Fruit fly (Drosophila melanogaster): ENCODE data around the gene sds22.

Gene sds22

dm6 chr3R:17386168-17386819 lies 5.1 kb upstream of the sds22 start (continued):
- peak; percentile 31 for TF ChIP-seq CG12236 (GFP tag; optimal IDR thresholded peaks at IDR 0.05)
- TF ChIP-seq D19B (GFP tag; optimal IDR thresholded peaks at IDR 0.05), result peak; percentile 10
- peak; percentile 46 for TF ChIP-seq bab2 (GFP tag; optimal IDR thresholded peaks at IDR 0.05)
- no peak for TF ChIP-seq CG11398 (GFP tag; optimal IDR thresholded peaks at IDR 0.05)
- TF ChIP-seq tll (GFP tag; optimal IDR thresholded peaks at IDR 0.05), result no peak
- no peak for TF ChIP-seq Lpt (GFP tag; optimal IDR thresholded peaks at IDR 0.05)
- TF ChIP-seq CG30431 (GFP tag; optimal IDR thresholded peaks at IDR 0.05), result peak; percentile 42
- peak; percentile 64 for TF ChIP-seq CG12219 (GFP tag; optimal IDR thresholded peaks at IDR 0.05)
- TF ChIP-seq Gsc (GFP tag; IDR thresholded peaks at IDR 0.05), result peak; percentile 55; the same call in 1 of the 2 replicates
- TF ChIP-seq Sox102F (GFP tag; optimal IDR thresholded peaks at IDR 0.05), result peak; percentile 81
- TF ChIP-seq CG1603 (tag; optimal IDR thresholded peaks at IDR 0.05), result peak; percentile 81
- TF ChIP-seq B-H2 (GFP tag; optimal IDR thresholded peaks at IDR 0.05), result no peak
- TF ChIP-seq E2f1 (GFP tag; IDR thresholded peaks at IDR 0.05), result peak; percentile 71; the same call in 1 of the 2 replicates
- TF ChIP-seq ssp (GFP tag; IDR thresholded peaks at IDR 0.05), result peak; percentile 48
- peak; percentile 40 for TF ChIP-seq CG9437 (GFP tag; optimal IDR thresholded peaks at IDR 0.05)
- TF ChIP-seq Sin3A (optimal IDR thresholded peaks at IDR 0.05), result no peak
- no peak for TF ChIP-seq CG3726 (GFP tag; IDR thresholded peaks at IDR 0.05)
- TF ChIP-seq chinmo (GFP tag; IDR thresholded peaks at IDR 0.05; ENCODE audit: partially characterized antibody), result no peak
- TF ChIP-seq jumu (GFP tag; optimal IDR thresholded peaks at IDR 0.05), result peak; percentile 27
- TF ChIP-seq CG13894 (tag; optimal IDR thresholded peaks at IDR 0.05), result no peak
- TF ChIP-seq CG18011 (GFP tag; optimal IDR thresholded peaks at IDR 0.05), result peak; percentile 13
- TF ChIP-seq CG5245 (GFP tag; optimal IDR thresholded peaks at IDR 0.05), result peak; percentile 64
- TF ChIP-seq gcm2 (GFP tag; optimal IDR thresholded peaks at IDR 0.05), result no peak
- TF ChIP-seq Stat92E (GFP tag; optimal IDR thresholded peaks at IDR 0.05), result no peak
- no peak for TF ChIP-seq ham (GFP tag; IDR thresholded peaks at IDR 0.05)
- peak; percentile 2 for TF ChIP-seq btn (GFP tag; optimal IDR thresholded peaks at IDR 0.05)
- no peak for TF ChIP-seq bowl (GFP tag; IDR thresholded peaks at IDR 0.05)
- TF ChIP-seq otp (GFP tag; IDR thresholded peaks at IDR 0.05), result peak; percentile 76
- TF ChIP-seq cas (GFP tag; IDR thresholded peaks at IDR 0.05), result no peak
- TF ChIP-seq CG1529 (GFP tag; optimal IDR thresholded peaks at IDR 0.05), result peak; percentile 65
- no peak for TF ChIP-seq CG31388 (GFP tag; optimal IDR thresholded peaks at IDR 0.05)
- TF ChIP-seq vfl (GFP tag; optimal IDR thresholded peaks at IDR 0.05), result no peak
- peak; percentile 77 for TF ChIP-seq Ptx1 (GFP tag; IDR thresholded peaks at IDR 0.05)
- TF ChIP-seq MTF-1 (GFP tag; optimal IDR thresholded peaks at IDR 0.05; ENCODE audit: borderline replicate concordance), result peak; percentile 43
- TF ChIP-seq her (GFP tag; optimal IDR thresholded peaks at IDR 0.05), result no peak
- TF ChIP-seq CG4707 (GFP tag; optimal IDR thresholded peaks at IDR 0.05), result peak; percentile 55
- TF ChIP-seq Doc2 (GFP tag; IDR thresholded peaks at IDR 0.05), result no peak
- peak; percentile 87 for TF ChIP-seq Drgx (GFP tag; IDR thresholded peaks at IDR 0.05)
- TF ChIP-seq ERR (GFP tag; optimal IDR thresholded peaks at IDR 0.05), result no peak
- TF ChIP-seq CG3065 (GFP tag; optimal IDR thresholded peaks at IDR 0.05), result no peak
- no peak for TF ChIP-seq knrl (GFP tag; IDR thresholded peaks at IDR 0.05; ENCODE audit: partially characterized antibody)
- TF ChIP-seq Awh (GFP tag; IDR thresholded peaks at IDR 0.05), result peak; percentile 66
- TF ChIP-seq pum (GFP tag; optimal IDR thresholded peaks at IDR 0.05), result peak; percentile 38
- peak; percentile 65 for TF ChIP-seq bcd (GFP tag; optimal IDR thresholded peaks at IDR 0.05)
- peak; percentile 74 for TF ChIP-seq CG6689 (GFP tag; IDR thresholded peaks at IDR 0.05)
- peak; percentile 71 for TF ChIP-seq Xbp1 (GFP tag; optimal IDR thresholded peaks at IDR 0.05)
- no peak for TF ChIP-seq Hand (GFP tag; optimal IDR thresholded peaks at IDR 0.05)
- no peak for TF ChIP-seq sc (optimal IDR thresholded peaks at IDR 0.05)
- TF ChIP-seq sc (GFP tag; optimal IDR thresholded peaks at IDR 0.05), result peak; percentile 59
- peak; percentile 82 for TF ChIP-seq Blimp-1 (GFP tag; optimal IDR thresholded peaks at IDR 0.05)

All from whole organism, embryonic.